Worm (Caenorhabditis elegans) whole organism, young adult: ENCODE data around the gene hst-2.
A peak's percentile ranks its signal among the peaks of the same experiment; 100 is the strongest.

Experiments
- B0019.2 ChIP-seq: fragments of 200-800 bp; sonication (Bioruptor generic); conservative IDR thresholded peaks from 2 replicates; pipeline ENCODE4 v1.3.6; 2022; ENCODE audit warnings: missing genetic modification reagents, missing genetic modification characterization, missing compliant biosample characterization
- C06A6.2 ChIP-seq: fragments of 200-800 bp; sonication (Bioruptor generic); conservative IDR thresholded peaks from 2 replicates; pipeline ENCODE4 v1.3.6; 2022; ENCODE audit warnings: missing genetic modification characterization, missing compliant biosample characterization
- F33H1.4 ChIP-seq: fragments of 200-800 bp; sonication (Bioruptor generic); IDR thresholded peaks from 2 replicates; pipeline ENCODE4 v1.3.6; 2022; ENCODE audit warnings: missing genetic modification reagents, missing genetic modification characterization, missing compliant biosample characterization
- F57A8.1 ChIP-seq: fragments of 200-800 bp; sonication (Bioruptor generic); optimal IDR thresholded peaks from 2 replicates; lab custom pipeline; 2018; ENCODE audit warnings: mild to moderate bottlenecking, missing genetic modification characterization, moderate library complexity, missing compliant biosample characterization
- Y56A3A.18 ChIP-seq: fragments of 200-800 bp; sonication (Bioruptor generic); IDR thresholded peaks from 2 replicates; pipeline ENCODE4 v1.3.6; 2022; ENCODE audit warnings: missing genetic modification reagents, missing genetic modification characterization, missing compliant biosample characterization
- akir-1 ChIP-seq: fragments of 200-800 bp; sonication (Bioruptor generic); optimal IDR thresholded peaks from 2 replicates; lab custom pipeline; 2018; ENCODE audit warnings: mild to moderate bottlenecking, missing genetic modification characterization, moderate library complexity, missing compliant biosample characterization
- atf-7 ChIP-seq: sonication (generic microtip); optimal IDR thresholded peaks from 2 replicates; lab custom pipeline; 2017; ENCODE audit warnings: mild to moderate bottlenecking, missing genetic modification characterization, missing compliant biosample characterization
- bed-1 ChIP-seq: fragments of 200-800 bp; sonication (Bioruptor generic); IDR thresholded peaks from 2 replicates; pipeline ENCODE4 v1.3.6; 2022; ENCODE audit warnings: missing genetic modification reagents, missing genetic modification characterization, missing compliant biosample characterization
- ccch-3 ChIP-seq: fragments of 200-800 bp; sonication (Bioruptor generic); optimal IDR thresholded peaks from 2 replicates; lab custom pipeline; 2018; ENCODE audit warnings: mild to moderate bottlenecking, missing genetic modification characterization, missing compliant biosample characterization
- cebp-1 ChIP-seq, 2 experiments: fragments of 200-800 bp in 1 of 2; sonication (Bioruptor generic) in 1 of 2; sonication (generic microtip) in 1 of 2; IDR thresholded peaks in 1 of 2; optimal IDR thresholded peaks in 1 of 2; 2 replicates each; pipeline versions ENCODE4 v1.3.6 to Lab custom; 2017 to 2022; ENCODE audit warnings: missing compliant biosample characterization in 2 of 2, missing genetic modification characterization in 2 of 2, mild to moderate bottlenecking in 1 of 2, missing genetic modification reagents in 1 of 2, moderate library complexity in 1 of 2
- ceh-91 ChIP-seq: fragments of 200-800 bp; sonication (Bioruptor generic); IDR thresholded peaks from 2 replicates; pipeline ENCODE4 v1.3.6; 2022; ENCODE audit warnings: missing genetic modification reagents, missing genetic modification characterization, missing compliant biosample characterization
- die-1 ChIP-seq: sonication (generic microtip); optimal IDR thresholded peaks from 2 replicates; lab custom pipeline; 2016; ENCODE audit warnings: missing genotype, mild to moderate bottlenecking, missing genetic modification characterization, missing compliant biosample characterization
- egl-18 ChIP-seq: fragments of 200-800 bp; sonication (Bioruptor generic); IDR thresholded peaks from 2 replicates; pipeline ENCODE4 v1.3.6; 2022; ENCODE audit warnings: missing genetic modification reagents, missing genetic modification characterization, missing compliant biosample characterization
- ets-4 ChIP-seq: fragments of 200-800 bp; sonication (Bioruptor generic); optimal IDR thresholded peaks from 2 replicates; lab custom pipeline; 2018; ENCODE audit warnings: mild to moderate bottlenecking, missing genetic modification characterization, missing compliant biosample characterization
- gei-17 ChIP-seq: fragments of 200-800 bp; sonication (Bioruptor generic); optimal IDR thresholded peaks from 2 replicates; lab custom pipeline; 2018; ENCODE audit warnings: mild to moderate bottlenecking, missing genetic modification characterization, missing compliant biosample characterization
- hmg-20 ChIP-seq: fragments of 200-800 bp; sonication (Bioruptor generic); IDR thresholded peaks from 2 replicates; pipeline ENCODE4 v1.3.6; 2022; ENCODE audit warnings: missing genetic modification reagents, missing genetic modification characterization, missing compliant biosample characterization
- hsf-1 ChIP-seq: fragments of 200-800 bp; sonication (Bioruptor generic); IDR thresholded peaks from 2 replicates; pipeline ENCODE4 v1.3.6; 2022; ENCODE audit warnings: missing genetic modification reagents, missing genetic modification characterization, missing compliant biosample characterization
- lin-26 ChIP-seq: fragments of 200-800 bp; sonication (Bioruptor generic); IDR thresholded peaks from 2 replicates; pipeline ENCODE4 v1.3.6; 2022; ENCODE audit warnings: missing genetic modification reagents, missing genetic modification characterization, missing compliant biosample characterization
- lin-54 ChIP-seq: fragments of 200-800 bp; sonication (Bioruptor generic); optimal IDR thresholded peaks from 2 replicates; lab custom pipeline; 2018; ENCODE audit warnings: mild to moderate bottlenecking, missing genetic modification characterization, missing compliant biosample characterization
- lsl-1 ChIP-seq: fragments of 200-800 bp; sonication (Bioruptor generic); optimal IDR thresholded peaks from 2 replicates; lab custom pipeline; 2018; ENCODE audit warnings: mild to moderate bottlenecking, missing genetic modification characterization, moderate library complexity, missing compliant biosample characterization
- nfya-1 ChIP-seq: sonication (generic microtip); optimal IDR thresholded peaks from 2 replicates; lab custom pipeline; 2017; ENCODE audit warnings: antibody characterized with exemption, missing compliant biosample characterization, missing genetic modification characterization, borderline replicate concordance; ENCODE audit not compliant: insufficient read depth
- nfyb-1 ChIP-seq: fragments of 200-800 bp; sonication (Bioruptor generic); IDR thresholded peaks from 2 replicates; pipeline ENCODE4 v1.3.6; 2022; ENCODE audit warnings: missing genetic modification reagents, missing genetic modification characterization, missing compliant biosample characterization
- nhr-80 ChIP-seq: sonication (generic microtip); optimal IDR thresholded peaks from 2 replicates; lab custom pipeline; 2016; ENCODE audit warnings: missing genetic modification characterization, missing compliant biosample characterization
- rcor-1 ChIP-seq: fragments of 200-800 bp; sonication (Bioruptor generic); IDR thresholded peaks from 2 replicates; pipeline ENCODE4 v1.3.6; 2022; ENCODE audit warnings: missing genetic modification reagents, missing genetic modification characterization, missing compliant biosample characterization
- sdz-38 ChIP-seq: sonication (generic microtip); optimal IDR thresholded peaks from 2 replicates; lab custom pipeline; 2016; ENCODE audit warnings: missing genotype, missing genetic modification characterization, missing compliant biosample characterization
- snpc-1.3 ChIP-seq: sonication (generic microtip); optimal IDR thresholded peaks from 2 replicates; lab custom pipeline; 2017; ENCODE audit warnings: missing genetic modification characterization, mild to moderate bottlenecking, missing compliant biosample characterization, antibody characterized with exemption, moderate library complexity, missing genotype, missing genetic modification reagents; ENCODE audit not compliant: insufficient read depth
- snpc-4 ChIP-seq, 5 experiments: fragments of 150-350 bp in 1 of 5; sonication (generic microtip) in 4 of 5; optimal IDR thresholded peaks; 2 replicates each; lab custom pipeline; 2014 to 2018; ENCODE audit warnings: missing genetic modification characterization in 5 of 5, missing biosample characterization in 3 of 5, antibody characterized with exemption in 2 of 5, mild to moderate bottlenecking in 2 of 5, missing compliant biosample characterization in 2 of 5, missing genotype in 2 of 5, moderate library complexity in 2 of 5, missing genetic modification reagents in 1 of 5
- zfh-2 ChIP-seq: fragments of 200-800 bp; sonication (Bioruptor generic); conservative IDR thresholded peaks from 2 replicates; pipeline ENCODE4 v1.3.6; 2022; ENCODE audit warnings: missing genetic modification reagents, missing genetic modification characterization, missing compliant biosample characterization
- ztf-26 ChIP-seq: sonication (generic microtip); optimal IDR thresholded peaks from 2 replicates; lab custom pipeline; 2017; ENCODE audit warnings: missing genetic modification characterization, missing compliant biosample characterization

The hst-2 gene

DNA sequence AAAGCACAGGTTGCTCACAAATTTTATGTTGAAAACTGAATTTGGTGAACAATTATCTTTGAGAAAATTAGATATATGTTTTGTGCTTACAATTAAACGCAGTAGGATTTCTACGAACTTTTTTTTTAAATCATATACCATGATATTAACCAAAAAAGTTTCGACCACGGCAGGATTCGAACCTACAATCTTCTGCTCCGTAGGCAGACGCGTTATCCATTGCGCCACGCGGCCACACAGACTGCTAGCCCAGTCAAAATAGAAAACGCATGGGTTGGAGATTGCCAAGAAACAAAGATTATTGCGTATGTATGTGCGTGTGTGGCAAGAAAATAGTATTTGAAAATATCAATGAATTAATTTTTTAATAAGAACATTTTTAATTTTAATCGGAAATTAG lies 45.5 kb upstream of the hst-2 start (continued):
- TF ChIP-seq egl-18 (GFP tag; lab: Robert Waterston, UW), result no peak
- TF ChIP-seq ztf-26 (tag; lab: Kevin White, UChicago), result no peak
- no peak for TF ChIP-seq zfh-2 (GFP tag; lab: Robert Waterston, UW)
- no peak for TF ChIP-seq ceh-91 (GFP tag; lab: Robert Waterston, UW)

DNA sequence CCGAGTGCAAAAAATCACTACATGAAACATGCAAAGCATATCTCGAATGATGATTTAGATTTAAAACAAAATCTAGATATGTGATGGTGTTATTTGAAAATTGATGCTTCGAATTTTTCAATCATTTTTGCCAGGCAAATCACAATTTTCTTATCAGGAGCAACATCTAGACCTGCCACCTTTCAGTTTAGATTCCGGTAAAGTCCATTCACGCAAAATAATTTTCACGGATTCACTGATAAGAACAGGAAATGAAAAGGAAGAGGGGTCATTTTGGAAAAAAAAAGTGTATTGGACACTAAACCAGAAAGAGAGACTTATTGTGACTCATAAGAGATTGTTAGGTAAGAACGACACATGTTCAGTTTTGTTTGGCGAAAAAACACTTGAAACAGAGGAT lies 45.0 kb upstream of the hst-2 start:
- peak; percentile 81 for TF ChIP-seq ets-4 (GFP tag; lab: Kevin White, UChicago)
- peak; percentile 79 for TF ChIP-seq nhr-80
- TF ChIP-seq snpc-1.3 (tag; lab: Kevin White, UChicago), result no peak
- TF ChIP-seq rcor-1 (GFP tag; lab: Robert Waterston, UW), result no peak
- TF ChIP-seq cebp-1 (GFP tag; IDR thresholded peaks at IDR 0.05; lab: Robert Waterston, UW), result no peak
- no peak for TF ChIP-seq cebp-1 (tag; optimal IDR thresholded peaks at IDR 0.05; lab: Kevin White, UChicago)
- TF ChIP-seq ceh-91 (GFP tag; lab: Robert Waterston, UW), result no peak

DNA sequence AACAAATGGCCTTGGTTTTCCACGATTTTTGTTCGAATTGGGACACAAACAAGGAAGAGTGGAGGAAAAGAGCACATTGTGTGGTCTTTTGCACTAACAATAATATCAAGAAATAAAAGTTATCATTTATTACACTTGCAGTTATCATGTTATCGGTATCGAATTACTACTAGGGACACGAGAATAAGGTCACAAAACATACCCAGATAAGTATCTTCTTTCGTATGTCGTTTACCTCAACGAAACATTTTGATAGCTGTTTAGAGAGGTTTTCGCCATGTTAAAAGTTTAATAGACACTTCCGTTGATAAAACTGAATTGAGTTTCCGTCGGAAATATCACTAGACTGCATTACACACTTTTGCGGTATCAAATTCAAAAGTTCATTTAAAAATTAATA lies 44.0 kb upstream of the hst-2 start:
- TF ChIP-seq nfyb-1 (GFP tag; lab: Robert Waterston, UW) (no peak), akir-1 (GFP tag; lab: Kevin White, UChicago) (no peak), snpc-4 (GFP tag; optimal IDR thresholded peaks at IDR 0.05; lab: Kevin White, UChicago) (no peak), snpc-4 (tag; optimal IDR thresholded peaks at IDR 0.05; lab: Kevin White, UChicago) (no peak), die-1 (tag; lab: Kevin White, UChicago) (no peak)

DNA sequence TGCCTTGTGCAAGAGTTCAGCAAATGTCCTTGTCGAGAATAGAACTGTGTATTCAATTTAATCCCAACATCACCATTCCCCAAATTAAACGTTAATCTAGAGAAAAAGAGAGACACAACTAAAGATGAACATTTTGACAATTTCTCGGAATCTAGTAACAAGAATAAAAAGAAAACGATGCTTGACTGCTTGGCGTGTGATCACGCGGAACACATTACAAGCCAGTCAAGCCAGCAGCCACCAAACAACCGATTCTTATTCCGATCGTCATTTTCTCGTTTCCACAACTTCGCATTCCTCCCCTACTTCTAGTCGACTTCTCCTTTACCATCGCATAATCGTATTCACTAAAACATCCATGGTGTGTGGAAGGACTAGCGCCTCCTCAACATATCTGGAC lies 42.4 kb upstream of the hst-2 start:
- no peak for TF ChIP-seq atf-7 (tag; lab: Kevin White, UChicago)
- no peak for TF ChIP-seq C06A6.2 (GFP tag; lab: Robert Waterston, UW)
- no peak for TF ChIP-seq ccch-3 (GFP tag; lab: Kevin White, UChicago)
- TF ChIP-seq bed-1 (GFP tag; lab: Robert Waterston, UW), result 0 out of 2 replicates have a peak, but pooled peaks have one; percentile 26

DNA sequence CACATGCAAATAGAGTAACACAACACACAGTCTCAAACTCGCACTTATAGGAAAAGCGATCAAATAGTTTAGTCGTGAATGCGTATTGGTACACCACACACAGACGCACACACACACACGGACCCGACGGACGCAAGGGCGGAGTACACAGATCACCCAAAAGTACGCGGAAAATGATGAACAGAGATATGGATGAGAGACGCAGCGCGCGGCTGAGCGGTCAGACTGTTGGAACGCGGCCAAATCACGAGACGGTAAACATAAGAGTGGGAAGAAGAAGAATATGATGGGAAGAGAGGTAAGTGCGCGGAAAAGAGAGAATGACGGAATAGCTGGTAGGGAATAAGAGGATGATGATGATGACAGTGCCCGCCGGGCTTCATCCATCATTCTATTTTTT lies 41.1 kb upstream of the hst-2 start:
- TF ChIP-seq Y56A3A.18 (GFP tag; lab: Robert Waterston, UW) (no peak), lin-26 (GFP tag; lab: Robert Waterston, UW) (peak; percentile 39; the same call in 1 of the 2 replicates)

DNA sequence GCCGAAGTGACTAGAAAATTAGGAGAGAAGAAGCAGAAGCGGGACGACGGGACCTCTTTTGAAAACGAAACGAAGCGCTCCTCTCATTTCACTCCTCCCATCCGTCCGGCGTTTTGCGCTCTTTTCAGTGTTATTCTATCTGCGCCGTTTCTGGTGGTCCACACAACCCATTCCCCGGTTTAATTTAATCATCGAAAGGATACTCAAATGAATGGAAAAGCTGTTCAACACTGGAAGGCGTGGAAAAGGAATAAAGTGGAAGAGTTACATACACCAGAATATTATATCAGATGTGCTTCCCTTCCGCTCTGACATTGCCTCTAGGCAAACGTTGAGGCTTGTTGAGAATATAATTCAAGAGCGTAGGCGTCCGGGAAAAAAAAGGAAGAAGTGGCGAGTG lies 38.1 kb upstream of the hst-2 start:
- TF ChIP-seq F33H1.4, result no peak
- no peak for TF ChIP-seq hmg-20

DNA sequence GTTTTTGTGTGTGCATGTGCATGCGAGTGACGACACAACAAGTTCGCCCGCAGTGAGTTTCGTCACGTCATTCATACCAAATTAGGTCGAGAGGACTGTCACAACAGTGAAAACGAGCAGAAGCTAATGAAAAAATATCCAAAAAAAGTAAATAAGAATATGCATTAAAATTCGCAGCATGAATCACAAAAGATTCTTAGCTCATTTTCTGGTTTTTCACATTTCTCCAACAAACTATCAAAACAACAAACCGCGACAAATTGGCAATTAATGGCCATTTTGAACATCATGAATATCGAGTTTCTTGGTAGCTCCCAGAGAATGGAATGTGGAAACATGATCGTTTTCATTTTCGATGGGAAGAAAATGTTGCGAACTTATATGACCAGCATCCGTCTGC lies 36.6 kb upstream of the hst-2 start:
- no peak for TF ChIP-seq B0019.2 (GFP tag; lab: Robert Waterston, UW)
- TF ChIP-seq F57A8.1 (GFP tag; lab: Kevin White, UChicago), result no peak
- no peak for TF ChIP-seq sdz-38

DNA sequence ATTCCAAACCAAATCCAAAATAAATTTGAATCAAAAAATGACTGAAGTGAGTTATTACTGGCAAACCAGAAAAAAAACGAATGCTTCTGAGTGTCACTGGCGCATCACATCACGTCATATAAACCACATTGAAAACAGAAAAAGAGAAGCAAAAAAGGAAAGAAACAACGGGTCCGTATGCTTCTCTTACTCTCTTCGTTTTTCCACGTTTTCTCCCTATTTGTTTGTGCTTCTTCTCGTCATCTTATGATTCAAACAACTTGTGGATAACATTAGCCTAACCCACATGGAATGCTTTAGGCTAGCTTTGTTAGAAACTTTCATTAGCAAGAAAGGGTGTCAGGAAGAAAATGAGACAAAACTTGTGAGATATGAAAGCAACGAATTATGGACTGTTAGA lies 34.5 kb upstream of the hst-2 start:
- TF ChIP-seq lin-54 (GFP tag; lab: Kevin White, UChicago) (no peak), gei-17 (GFP tag; lab: Kevin White, UChicago) (no peak), lin-26 (GFP tag; lab: Robert Waterston, UW) (no peak), hsf-1 (GFP tag; lab: Robert Waterston, UW) (no peak), nfya-1 (no peak), hmg-20 (no peak), ccch-3 (GFP tag; lab: Kevin White, UChicago) (no peak), lsl-1 (GFP tag; lab: Kevin White, UChicago) (no peak)
